ENCODE assay signal across 5 fruit fly cellular contexts in the genomic region with DNA sequence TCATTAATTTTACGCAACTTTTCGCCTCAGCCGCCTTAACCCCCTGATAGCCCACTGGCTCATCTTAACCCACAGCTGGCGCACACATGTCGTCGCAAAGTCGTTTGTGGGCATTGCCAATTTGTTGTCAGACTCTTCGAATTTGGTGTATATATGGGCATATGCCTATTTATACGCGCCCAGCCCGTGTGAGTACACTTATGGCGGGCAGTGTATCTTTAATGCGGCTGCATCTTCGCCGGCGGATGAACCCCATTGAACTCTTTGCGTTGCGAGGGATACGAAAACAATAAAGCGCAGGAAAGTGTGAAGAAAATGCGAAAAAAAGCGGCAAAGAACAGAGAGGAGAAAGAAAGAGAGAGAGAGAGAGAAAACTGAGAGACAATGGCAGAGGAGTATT.
TF ChIP-seq lines count a peak whose summit lies in the region.

No protein-coding gene starts in this region.

- no peak for TF ChIP-seq CTCF in whole organism, embryonic (GFP tag; optimal IDR thresholded peaks at IDR 0.05; lab: Kevin White, UChicago)

TF ChIP-seq in whole organism, 6 proteins besides CTCF, POLR2A, EP300 and RAD21:
- TF ChIP-seq EcR (GFP tag; optimal IDR thresholded peaks at IDR 0.05; lab: Kevin White, UChicago) (peak; percentile 29 to 71), psq (optimal IDR thresholded peaks at IDR 0.05; lab: Kevin White, UChicago) (no peak)

TF ChIP-seq in whole organism, embryonic, 481 proteins besides CTCF, POLR2A, EP300 and RAD21 (continues in another document):
- 0 out of 3 replicates have a peak, but pooled peaks have one; percentile 28 for TF ChIP-seq CG11695 (GFP tag; IDR thresholded peaks at IDR 0.05; lab: Robert Waterston, UW)
- TF ChIP-seq abd-A (tag; optimal IDR thresholded peaks at IDR 0.05; lab: Kevin White, UChicago), result no peak
- no peak for TF ChIP-seq da (GFP tag; optimal IDR thresholded peaks at IDR 0.05; lab: Kevin White, UChicago)
- no peak for TF ChIP-seq lola (GFP tag; optimal IDR thresholded peaks at IDR 0.05; lab: Kevin White, UChicago)
- TF ChIP-seq Med (GFP tag; lab: Kevin White, UChicago), result peak; percentile 18
- 0 out of 2 replicates have a peak, but pooled peaks have one; percentile 19 for TF ChIP-seq crol (GFP tag; IDR thresholded peaks at IDR 0.05; lab: Robert Waterston, UW)
- peak; percentile 36; the same call in 1 of the 2 replicates for TF ChIP-seq Drgx (GFP tag; IDR thresholded peaks at IDR 0.05; lab: Robert Waterston, UW)
- peak; percentile 82 for TF ChIP-seq Ets65A (GFP tag; lab: Kevin White, UChicago)
- TF ChIP-seq Ptx1 (GFP tag; IDR thresholded peaks at IDR 0.05; lab: Robert Waterston, UW), result 0 out of 2 replicates have a peak, but pooled peaks have one; percentile 30
- no peak for TF ChIP-seq schlank (tag; optimal IDR thresholded peaks at IDR 0.05; lab: Kevin White, UChicago)
- no peak for TF ChIP-seq slou (GFP tag; optimal IDR thresholded peaks at IDR 0.05; lab: Kevin White, UChicago)
- TF ChIP-seq HLH4C (GFP tag; IDR thresholded peaks at IDR 0.05; lab: Robert Waterston, UW; ENCODE audit: partially characterized antibody), result 0 out of 3 replicates have a peak, but pooled peaks have one; percentile 20
- peak; percentile 23; the same call in 1 of the 2 replicates for TF ChIP-seq Rfx (GFP tag; IDR thresholded peaks at IDR 0.05; lab: Robert Waterston, UW)
- TF ChIP-seq row (GFP tag; IDR thresholded peaks at IDR 0.05; lab: Robert Waterston, UW), result peak; percentile 21; the same call in 2 of the 3 replicates
- TF ChIP-seq CG16779 (GFP tag; IDR thresholded peaks at IDR 0.05; lab: Robert Waterston, UW), result no peak
- no peak for TF ChIP-seq CG7839 (tag; optimal IDR thresholded peaks at IDR 0.05; lab: Kevin White, UChicago)
- no peak for TF ChIP-seq CG11504 (tag; optimal IDR thresholded peaks at IDR 0.05; lab: Kevin White, UChicago)
- TF ChIP-seq Blimp-1 (GFP tag; optimal IDR thresholded peaks at IDR 0.05; lab: Kevin White, UChicago), result no peak
- 0 out of 2 replicates have a peak, but pooled peaks have one; percentile 14 for TF ChIP-seq CG32772 (GFP tag; IDR thresholded peaks at IDR 0.05; lab: Robert Waterston, UW)

TF ChIP-seq in whole organism, prepupa, 60 proteins besides CTCF, POLR2A, EP300 and RAD21 (continues in another document):
- no peak for TF ChIP-seq salr (GFP tag; optimal IDR thresholded peaks at IDR 0.05; lab: Kevin White, UChicago)
- peak; percentile 27 for TF ChIP-seq CG1621 (tag; optimal IDR thresholded peaks at IDR 0.05; lab: Kevin White, UChicago)
- TF ChIP-seq Lpt (GFP tag; optimal IDR thresholded peaks at IDR 0.05; lab: Kevin White, UChicago), result no peak
- TF ChIP-seq Hr4 (GFP tag; optimal IDR thresholded peaks at IDR 0.05; lab: Kevin White, UChicago), result no peak
- peak; percentile 54 for TF ChIP-seq Met (GFP tag; optimal IDR thresholded peaks at IDR 0.05; lab: Kevin White, UChicago)
- TF ChIP-seq Gug (GFP tag; IDR thresholded peaks at IDR 0.05; lab: Robert Waterston, UW), result no peak
- no peak for TF ChIP-seq CG6854 (GFP tag; optimal IDR thresholded peaks at IDR 0.05; lab: Kevin White, UChicago)
- TF ChIP-seq CG3032 (tag; optimal IDR thresholded peaks at IDR 0.05; lab: Kevin White, UChicago), result no peak
- TF ChIP-seq CG31627 (GFP tag; optimal IDR thresholded peaks at IDR 0.05; lab: Kevin White, UChicago), result peak; percentile 55
- TF ChIP-seq Hr39 (GFP tag; optimal IDR thresholded peaks at IDR 0.05; lab: Kevin White, UChicago), result peak; percentile 54
- TF ChIP-seq cyc (GFP tag; optimal IDR thresholded peaks at IDR 0.05; lab: Kevin White, UChicago), result peak; percentile 57
- TF ChIP-seq esn (GFP tag; optimal IDR thresholded peaks at IDR 0.05; lab: Kevin White, UChicago), result peak; percentile 44
- TF ChIP-seq CG6792 (GFP tag; optimal IDR thresholded peaks at IDR 0.05; lab: Kevin White, UChicago), result peak; percentile 14
- peak; percentile 55 for TF ChIP-seq pdm3 (GFP tag; optimal IDR thresholded peaks at IDR 0.05; lab: Kevin White, UChicago)
- no peak for TF ChIP-seq fd59A (GFP tag; optimal IDR thresholded peaks at IDR 0.05; lab: Kevin White, UChicago)
- TF ChIP-seq CG4318 (GFP tag; optimal IDR thresholded peaks at IDR 0.05; lab: Kevin White, UChicago), result no peak
- peak; percentile 55 for TF ChIP-seq Eip75B (GFP tag; optimal IDR thresholded peaks at IDR 0.05; lab: Kevin White, UChicago)
- TF ChIP-seq Ets21C (GFP tag; optimal IDR thresholded peaks at IDR 0.05; lab: Kevin White, UChicago), result peak; percentile 7
- no peak for TF ChIP-seq fd85E (GFP tag; optimal IDR thresholded peaks at IDR 0.05; lab: Kevin White, UChicago)
- peak; percentile 48 for TF ChIP-seq CG10631 (GFP tag; optimal IDR thresholded peaks at IDR 0.05; lab: Kevin White, UChicago)
- peak; percentile 5 for TF ChIP-seq dsx (GFP tag; optimal IDR thresholded peaks at IDR 0.05; lab: Kevin White, UChicago; ENCODE audit: poor library complexity, severe bottlenecking)
- peak; percentile 65 for TF ChIP-seq Eip78C (GFP tag; lab: Kevin White, UChicago)

TF ChIP-seq in whole organism, pupa, 21 proteins besides CTCF, POLR2A, EP300 and RAD21:
- no peak for TF ChIP-seq CG13204 (GFP tag; optimal IDR thresholded peaks at IDR 0.05; lab: Kevin White, UChicago)
- TF ChIP-seq CG14655 (GFP tag; optimal IDR thresholded peaks at IDR 0.05; lab: Kevin White, UChicago), result peak; percentile 18
- TF ChIP-seq CG10348 (GFP tag; IDR thresholded peaks at IDR 0.05; lab: Robert Waterston, UW), result no peak
- TF ChIP-seq CG12605 (GFP tag; IDR thresholded peaks at IDR 0.05; lab: Robert Waterston, UW), result no peak
- no peak for TF ChIP-seq CG8301 (tag; optimal IDR thresholded peaks at IDR 0.05; lab: Kevin White, UChicago)
- no peak for TF ChIP-seq rn (GFP tag; IDR thresholded peaks at IDR 0.05; lab: Robert Waterston, UW)
- peak; percentile 18 for TF ChIP-seq CG15710 (tag; optimal IDR thresholded peaks at IDR 0.05; lab: Kevin White, UChicago)
- peak; percentile 1 for TF ChIP-seq CG17806 (tag; optimal IDR thresholded peaks at IDR 0.05; lab: Kevin White, UChicago)
- no peak for TF ChIP-seq CG34367 (tag; optimal IDR thresholded peaks at IDR 0.05; lab: Kevin White, UChicago)
- TF ChIP-seq CG32121 (GFP tag; IDR thresholded peaks at IDR 0.05; lab: Robert Waterston, UW), result peak; percentile 46
- peak; percentile 64 for TF ChIP-seq Ets98B (GFP tag; IDR thresholded peaks at IDR 0.05; lab: Robert Waterston, UW)
- TF ChIP-seq Snoo (tag; optimal IDR thresholded peaks at IDR 0.05; lab: Kevin White, UChicago), result peak; percentile 1
- no peak for TF ChIP-seq Pif1B (GFP tag; optimal IDR thresholded peaks at IDR 0.05; lab: Kevin White, UChicago)
- peak; percentile 37 for TF ChIP-seq CG8159 (tag; optimal IDR thresholded peaks at IDR 0.05; lab: Kevin White, UChicago)
- peak; percentile 57 for TF ChIP-seq fd96Ca (GFP tag; IDR thresholded peaks at IDR 0.05; lab: Robert Waterston, UW)
- TF ChIP-seq CG4496 (GFP tag; IDR thresholded peaks at IDR 0.05; lab: Robert Waterston, UW), result peak; percentile 53; the same call in 1 of the 3 replicates
- TF ChIP-seq EcR (GFP tag; optimal IDR thresholded peaks at IDR 0.05; lab: Kevin White, UChicago), result peak; percentile 91
- TF ChIP-seq Pif1A (GFP tag; optimal IDR thresholded peaks at IDR 0.05; lab: Kevin White, UChicago), result no peak
- TF ChIP-seq gl (tag; optimal IDR thresholded peaks at IDR 0.05; lab: Kevin White, UChicago), result no peak
- TF ChIP-seq D1 (tag; optimal IDR thresholded peaks at IDR 0.05; lab: Kevin White, UChicago), result no peak
- peak; percentile 22 for TF ChIP-seq CG9948 (tag; optimal IDR thresholded peaks at IDR 0.05; lab: Kevin White, UChicago)

TF ChIP-seq in whole organism, wandering third instar larva, 38 proteins besides CTCF, POLR2A, EP300 and RAD21:
- TF ChIP-seq Hnf4 (GFP tag; optimal IDR thresholded peaks at IDR 0.05; lab: Kevin White, UChicago) (peak; percentile 4), jim (GFP tag; optimal IDR thresholded peaks at IDR 0.05; lab: Kevin White, UChicago) (no peak), ey (GFP tag; optimal IDR thresholded peaks at IDR 0.05; lab: Kevin White, UChicago) (peak; percentile 41), h (GFP tag; optimal IDR thresholded peaks at IDR 0.05; lab: Kevin White, UChicago) (peak; percentile 14), fru (GFP tag; optimal IDR thresholded peaks at IDR 0.05; lab: Kevin White, UChicago) (peak; percentile 37), CG32264 (GFP tag; optimal IDR thresholded peaks at IDR 0.05; lab: Kevin White, UChicago) (no peak), Sp1 (GFP tag; optimal IDR thresholded peaks at IDR 0.05; lab: Kevin White, UChicago) (peak; percentile 5), Abd-B (GFP tag; optimal IDR thresholded peaks at IDR 0.05; lab: Kevin White, UChicago) (no peak), psq (GFP tag; optimal IDR thresholded peaks at IDR 0.05; lab: Kevin White, UChicago) (peak; percentile 59), br (GFP tag; optimal IDR thresholded peaks at IDR 0.05; lab: Kevin White, UChicago) (peak; percentile 33), foxo (GFP tag; optimal IDR thresholded peaks at IDR 0.05; lab: Kevin White, UChicago) (peak in 1 of 2 experiments; percentile 44), Hr83 (GFP tag; optimal IDR thresholded peaks at IDR 0.05; lab: Kevin White, UChicago; ENCODE audit: poor library complexity, severe bottlenecking) (no peak), Myc (optimal IDR thresholded peaks at IDR 0.05; lab: Kevin White, UChicago) (no peak), Dfd (GFP tag; optimal IDR thresholded peaks at IDR 0.05; lab: Kevin White, UChicago) (no peak), Jra (GFP tag; optimal IDR thresholded peaks at IDR 0.05; lab: Kevin White, UChicago) (no peak), dsf (GFP tag; optimal IDR thresholded peaks at IDR 0.05; lab: Kevin White, UChicago; ENCODE audit: borderline replicate concordance) (no peak), woc (GFP tag; optimal IDR thresholded peaks at IDR 0.05; lab: Kevin White, UChicago) (peak; percentile 22), dl (GFP tag; optimal IDR thresholded peaks at IDR 0.05; lab: Kevin White, UChicago; ENCODE audit: insufficient read depth in 1 of 2, partially characterized antibody in 2 of 2) (no peak), usp (GFP tag; optimal IDR thresholded peaks at IDR 0.05; lab: Kevin White, UChicago) (no peak), rgr (GFP tag; optimal IDR thresholded peaks at IDR 0.05; lab: Kevin White, UChicago) (peak; percentile 2), HLH106 (tag; optimal IDR thresholded peaks at IDR 0.05; lab: Kevin White, UChicago) (peak; percentile 44)
